Worm (Caenorhabditis elegans) whole organism, L4 larva: ENCODE measurements around the gene nspd-9.
"Not testable (repeated sequence)": the region's sequence is repeated elsewhere in the genome, so short reads cannot be mapped to it uniquely, and the experiment has no call there.

Experiments used
- ceh-82 ChIP-seq: sonication (generic microtip); optimal IDR thresholded peaks from 2 replicates; lab custom pipeline; 2017; ENCODE audit warnings: missing biosample characterization, missing genetic modification characterization
- ces-1 ChIP-seq: fragments of 150-350 bp; sonication (generic microtip); optimal IDR thresholded peaks from 4 replicates; lab custom pipeline; 2014; ENCODE audit warnings: missing biosample characterization, missing genetic modification reagents, missing genetic modification characterization
- duxl-1 ChIP-seq: sonication (generic microtip); optimal IDR thresholded peaks from 2 replicates; lab custom pipeline; 2016; ENCODE audit warnings: mild to moderate bottlenecking, missing genetic modification characterization, moderate library complexity, missing compliant biosample characterization; ENCODE audit not compliant: poor library complexity
- fkh-10 ChIP-seq: fragments of 150-350 bp; optimal IDR thresholded peaks from 2 replicates; lab custom pipeline; 2014; ENCODE audit warnings: missing biosample characterization, missing genetic modification reagents, missing genetic modification characterization
- fos-1 ChIP-seq: fragments of 150-350 bp; optimal IDR thresholded peaks from 2 replicates; lab custom pipeline; 2014; ENCODE audit warnings: missing biosample characterization, missing genetic modification characterization
- jun-1 ChIP-seq: fragments of 150-350 bp; optimal IDR thresholded peaks from 2 replicates; lab custom pipeline; 2014; ENCODE audit warnings: missing biosample characterization, missing genetic modification reagents, missing genetic modification characterization
- lir-3 ChIP-seq: sonication (generic microtip); optimal IDR thresholded peaks from 2 replicates; lab custom pipeline; 2016; ENCODE audit warnings: mild to moderate bottlenecking, missing genetic modification characterization, missing compliant biosample characterization
- madf-5 ChIP-seq, 2 experiments: fragments of 200-800 bp; sonication (Bioruptor generic); IDR thresholded peaks; 2 replicates each; pipeline ENCODE4 v1.3.6; 2022; ENCODE audit warnings: missing compliant biosample characterization in 2 of 2, missing genetic modification characterization in 2 of 2
- nhr-102 ChIP-seq: sonication (generic microtip); optimal IDR thresholded peaks from 2 replicates; lab custom pipeline; 2016; ENCODE audit warnings: mild to moderate bottlenecking, missing genetic modification characterization, moderate library complexity, missing compliant biosample characterization
- nhr-237 ChIP-seq: sonication (generic microtip); optimal IDR thresholded peaks from 2 replicates; lab custom pipeline; 2017; ENCODE audit warnings: missing biosample characterization, missing genetic modification characterization
- php-3 ChIP-seq: fragments of 200-800 bp; sonication (Bioruptor generic); IDR thresholded peaks from 2 replicates; pipeline ENCODE4 v1.3.6; 2022; ENCODE audit warnings: missing genetic modification reagents, missing genetic modification characterization, missing compliant biosample characterization
- saeg-2 ChIP-seq: fragments of 200-800 bp; sonication (Bioruptor generic); IDR thresholded peaks from 2 replicates; pipeline ENCODE4 v1.3.6; 2022; ENCODE audit warnings: missing genetic modification reagents, missing genetic modification characterization, missing compliant biosample characterization

DNA sequence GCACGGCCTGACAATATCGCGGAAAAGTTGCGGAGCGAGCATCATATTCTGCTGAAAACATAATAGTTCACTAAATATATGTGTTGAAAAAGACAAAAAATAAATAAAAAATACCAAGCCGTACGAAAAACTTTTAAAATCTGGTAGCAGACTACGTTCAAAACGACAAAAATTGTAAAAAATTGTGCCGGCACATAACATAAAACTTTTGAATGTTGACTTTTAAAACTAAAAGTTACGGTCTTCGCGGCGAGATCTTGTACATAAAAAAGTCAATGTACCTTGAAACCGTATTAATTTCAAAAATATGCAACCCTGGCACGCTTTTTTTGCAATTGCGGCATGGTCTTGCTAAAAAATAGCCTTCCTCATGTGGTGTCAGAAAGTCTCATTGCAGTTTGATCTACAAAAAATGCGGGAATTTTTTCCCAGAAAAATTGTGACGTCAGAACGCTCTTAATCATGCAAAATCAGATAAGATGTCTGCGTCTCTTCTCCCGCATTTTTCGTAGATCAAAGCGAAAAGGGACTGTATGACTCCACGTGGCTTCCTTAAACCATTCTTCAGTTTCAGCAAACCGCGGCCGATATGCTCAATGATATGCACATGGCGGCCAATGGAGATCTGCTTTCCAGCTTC, 48.0 kb downstream of the nspd-9 start, which contains the start of the genes gex-5 and C38D4.10:
- TF ChIP-seq fkh-10 (GFP tag; lab: Kevin White, UChicago); duxl-1; ceh-82; ces-1 (GFP tag; lab: Kevin White, UChicago); madf-5 (GFP tag; IDR thresholded peaks at IDR 0.05; lab: Robert Waterston, UW); lir-3 (tag; lab: Kevin White, UChicago); php-3 (GFP tag; lab: Robert Waterston, UW); saeg-2 (GFP tag; lab: Robert Waterston, UW); nhr-237 (tag; lab: Kevin White, UChicago); fos-1; jun-1; nhr-102: not testable (repeated sequence)
